Fruit fly (Drosophila melanogaster) ovary, adult (tissue): ENCODE results near the gene PH4alphaNE3.

Experiments
- CG17801 ChIP-seq: fragments of 200-800 bp; optimal IDR thresholded peaks from 2 replicates; lab custom pipeline; 2019; ENCODE audit warnings: missing biosample characterization, mild to moderate bottlenecking, missing genetic modification characterization, moderate library complexity; ENCODE audit not compliant: partially characterized antibody

Gene PH4alphaNE3

dm6 chr3R:30649661-30650060 lies 45.7 kb downstream of the PH4alphaNE3 start, which contains the start of gene CG34433:
CG34433 (plus strand) TSS chr3R:30649961.
- TF ChIP-seq CG17801 (GFP tag; lab: Kevin White, UChicago): no peak
